Fruit fly (Drosophila melanogaster) whole organism, embryonic: ENCODE measurements around the gene Atx2.

Experiments used
- Adf1 ChIP-seq: fragments of 200-800 bp; sonication (Bioruptor generic); IDR thresholded peaks from 2 replicates; pipeline ENCODE4 v1.3.6; 2022; ENCODE audit warnings: missing biosample characterization, missing genetic modification characterization
- Atf3 ChIP-seq: fragments of 200-800 bp; sonication (Bioruptor generic); optimal IDR thresholded peaks from 3 replicates; lab custom pipeline; 2016; ENCODE audit warnings: missing biosample characterization, missing genetic modification characterization
- B-H2 ChIP-seq: fragments of 200-800 bp; sonication (Bioruptor generic); optimal IDR thresholded peaks from 2 replicates; lab custom pipeline; 2018; ENCODE audit warnings: missing biosample characterization, mild to moderate bottlenecking, missing genetic modification characterization
- CG11560 ChIP-seq: fragments of 200-800 bp; sonication (Bioruptor generic); IDR thresholded peaks from 3 replicates; pipeline ENCODE4 v1.3.6; 2022; ENCODE audit warnings: missing biosample characterization, missing genetic modification characterization
- CG11695 ChIP-seq: fragments of 200-800 bp; sonication (Bioruptor generic); IDR thresholded peaks from 3 replicates; pipeline ENCODE4 v1.3.6; 2022; ENCODE audit warnings: missing biosample characterization, missing genetic modification characterization
- CG12769 ChIP-seq: fragments of 200-800 bp; sonication (Bioruptor generic); optimal IDR thresholded peaks from 2 replicates; lab custom pipeline; 2019; ENCODE audit warnings: missing biosample characterization, mild to moderate bottlenecking, missing genetic modification characterization, moderate library complexity
- CG14014 ChIP-seq: fragments of 200-800 bp; sonication (Bioruptor generic); IDR thresholded peaks from 2 replicates; pipeline ENCODE4 v1.3.6; 2022; ENCODE audit warnings: missing biosample characterization, missing genetic modification characterization
- CG14710 ChIP-seq: fragments of 200-800 bp; sonication (Bioruptor generic); optimal IDR thresholded peaks from 3 replicates; lab custom pipeline; 2019; ENCODE audit warnings: missing biosample characterization, mild to moderate bottlenecking, missing genetic modification characterization, moderate library complexity
- CG17385 ChIP-seq: fragments of 200-800 bp; sonication (Bioruptor generic); optimal IDR thresholded peaks from 3 replicates; lab custom pipeline; 2018; ENCODE audit warnings: missing biosample characterization, mild to moderate bottlenecking, missing genetic modification characterization
- CG18619 ChIP-seq: fragments of 200-800 bp; sonication (Bioruptor generic); optimal IDR thresholded peaks from 3 replicates; lab custom pipeline; 2017; ENCODE audit warnings: missing biosample characterization, mild to moderate bottlenecking, missing genetic modification characterization
- CG2116 ChIP-seq: fragments of 200-800 bp; sonication (Bioruptor generic); optimal IDR thresholded peaks from 3 replicates; lab custom pipeline; 2018; ENCODE audit warnings: missing biosample characterization, mild to moderate bottlenecking, missing genetic modification characterization
- CG31441 ChIP-seq: fragments of 200-800 bp; sonication (Bioruptor generic); IDR thresholded peaks from 2 replicates; pipeline ENCODE4 v1.3.6; 2022; ENCODE audit warnings: missing biosample characterization, missing genetic modification characterization
- CG32532 ChIP-seq: fragments of 200-800 bp; sonication (Bioruptor generic); IDR thresholded peaks from 2 replicates; pipeline ENCODE4 v1.3.6; 2022; ENCODE audit warnings: missing biosample characterization, missing genetic modification characterization
- CG34376 ChIP-seq: fragments of 200-800 bp; sonication (Bioruptor generic); optimal IDR thresholded peaks from 2 replicates; lab custom pipeline; 2018; ENCODE audit warnings: missing biosample characterization, mild to moderate bottlenecking, missing genetic modification characterization
- CG4730 ChIP-seq: fragments of 200-800 bp; sonication (Bioruptor generic); IDR thresholded peaks from 2 replicates; pipeline ENCODE4 v1.3.6; 2022; ENCODE audit warnings: missing biosample characterization, missing genetic modification characterization
- CG7928 ChIP-seq: fragments of 200-800 bp; sonication (Bioruptor generic); optimal IDR thresholded peaks from 2 replicates; lab custom pipeline; 2017; ENCODE audit warnings: missing biosample characterization, mild to moderate bottlenecking, missing genetic modification characterization
- CG8281 ChIP-seq: fragments of 200-800 bp; sonication (Bioruptor generic); optimal IDR thresholded peaks from 2 replicates; lab custom pipeline; 2018; ENCODE audit warnings: missing biosample characterization, mild to moderate bottlenecking, missing genetic modification characterization, moderate library complexity
- CoRest ChIP-seq: fragments of 200-800 bp; sonication (Bioruptor generic); optimal IDR thresholded peaks from 3 replicates; lab custom pipeline; 2018; ENCODE audit warnings: missing biosample characterization, mild to moderate bottlenecking, missing genetic modification characterization, moderate library complexity
- CrebB ChIP-seq: fragments of 200-800 bp; sonication (Bioruptor generic); optimal IDR thresholded peaks from 3 replicates; lab custom pipeline; 2018; ENCODE audit warnings: missing biosample characterization, mild to moderate bottlenecking, missing genetic modification characterization
- D ChIP-seq, 2 experiments: fragments of 200-800 bp in 1 of 2; fragments of >200 bp in 1 of 2; sonication (Bioruptor generic) in 1 of 2; optimal IDR thresholded peaks; 2 replicates in 1 of 2; 3 replicates in 1 of 2; lab custom pipeline; 2017; ENCODE audit warnings: mild to moderate bottlenecking in 1 of 2, missing biosample characterization in 1 of 2, missing genetic modification characterization in 1 of 2, missing genetic modification reagents in 1 of 2
- Dbx ChIP-seq: fragments of 200-800 bp; sonication (Bioruptor generic); IDR thresholded peaks from 3 replicates; pipeline ENCODE4 v1.3.6; 2022; ENCODE audit warnings: missing biosample characterization, missing genetic modification characterization
- Dip3 ChIP-seq: fragments of 200-800 bp; sonication (Bioruptor generic); optimal IDR thresholded peaks from 3 replicates; lab custom pipeline; 2016; ENCODE audit warnings: missing biosample characterization, missing genetic modification characterization
- E2f2 ChIP-seq: fragments of 200-800 bp; sonication (Bioruptor generic); IDR thresholded peaks from 2 replicates; pipeline ENCODE4 v1.3.6; 2022; ENCODE audit warnings: missing biosample characterization, missing genetic modification characterization
- Gsc ChIP-seq: fragments of 200-800 bp; sonication (Bioruptor generic); IDR thresholded peaks from 2 replicates; pipeline ENCODE4 v1.3.6; 2022; ENCODE audit warnings: missing biosample characterization, missing genetic modification characterization
- Gug ChIP-seq: fragments of 200-800 bp; sonication (Bioruptor generic); IDR thresholded peaks from 4 replicates; pipeline ENCODE4 v1.3.6; 2022; ENCODE audit warnings: missing biosample characterization, missing genetic modification characterization
- HLHmδ ChIP-seq: fragments of 200-800 bp; sonication (Bioruptor generic); optimal IDR thresholded peaks from 2 replicates; lab custom pipeline; 2018; ENCODE audit warnings: missing biosample characterization, mild to moderate bottlenecking, missing genetic modification characterization, moderate library complexity
- Hmr ChIP-seq: fragments of 200-800 bp; sonication (Bioruptor generic); optimal IDR thresholded peaks from 3 replicates; lab custom pipeline; 2017; ENCODE audit warnings: mild to moderate bottlenecking, missing biosample characterization, missing genetic modification reagents, missing genetic modification characterization
- MBD-R2 ChIP-seq: fragments of 200-800 bp; sonication (Bioruptor generic); IDR thresholded peaks from 2 replicates; pipeline ENCODE4 v1.3.6; 2022; ENCODE audit warnings: missing biosample characterization, missing genetic modification characterization
- Max ChIP-seq: fragments of 200-800 bp; sonication (Bioruptor generic); optimal IDR thresholded peaks from 2 replicates; lab custom pipeline; 2016; ENCODE audit warnings: missing biosample characterization, mild to moderate bottlenecking, missing genetic modification characterization
- NFAT ChIP-seq: fragments of 200-800 bp; sonication (Bioruptor generic); IDR thresholded peaks from 2 replicates; pipeline ENCODE4 v1.3.6; 2022; ENCODE audit warnings: missing biosample characterization, missing genetic modification characterization
- NK7.1 ChIP-seq: fragments of 200-800 bp; sonication (Bioruptor generic); optimal IDR thresholded peaks from 3 replicates; lab custom pipeline; 2016; ENCODE audit warnings: missing biosample characterization, missing genetic modification characterization
- NfI ChIP-seq: fragments of 200-800 bp; sonication (Bioruptor generic); optimal IDR thresholded peaks from 3 replicates; lab custom pipeline; 2018; ENCODE audit warnings: missing biosample characterization, mild to moderate bottlenecking, missing genetic modification characterization, moderate library complexity
- PHDP ChIP-seq: fragments of 200-800 bp; sonication (Bioruptor generic); optimal IDR thresholded peaks from 3 replicates; lab custom pipeline; 2018; ENCODE audit warnings: missing biosample characterization, mild to moderate bottlenecking, missing genetic modification characterization, moderate library complexity
- Pdp1 ChIP-seq, 2 experiments: fragments of 200-800 bp; sonication (Bioruptor generic); optimal IDR thresholded peaks; 3 replicates each; lab custom pipeline; 2016; ENCODE audit warnings: missing biosample characterization in 2 of 2, missing genetic modification characterization in 2 of 2, mild to moderate bottlenecking in 1 of 2, moderate library complexity in 1 of 2
- Rx ChIP-seq: fragments of 200-800 bp; sonication (Bioruptor generic); IDR thresholded peaks from 2 replicates; pipeline ENCODE4 v1.3.6; 2022; ENCODE audit warnings: missing biosample characterization, missing genetic modification characterization
- Sry-β ChIP-seq: fragments of 200-800 bp; sonication (Bioruptor generic); optimal IDR thresholded peaks from 2 replicates; lab custom pipeline; 2018; ENCODE audit warnings: missing biosample characterization, mild to moderate bottlenecking, missing genetic modification characterization, moderate library complexity
- Sry-δ ChIP-seq: fragments of 200-800 bp; sonication (Bioruptor generic); optimal IDR thresholded peaks from 2 replicates; lab custom pipeline; 2016; ENCODE audit warnings: missing biosample characterization, missing genetic modification characterization
- Taf1 ChIP-seq: fragments of 200-800 bp; sonication (Bioruptor generic); IDR thresholded peaks from 2 replicates; pipeline ENCODE4 v1.3.6; 2022; ENCODE audit warnings: missing biosample characterization, missing genetic modification characterization
- dmrt99B ChIP-seq: fragments of 200-800 bp; sonication (Bioruptor generic); optimal IDR thresholded peaks from 2 replicates; lab custom pipeline; 2018; ENCODE audit warnings: missing biosample characterization, mild to moderate bottlenecking, missing genetic modification characterization, moderate library complexity
- dysf ChIP-seq: fragments of 200-800 bp; sonication (Bioruptor generic); IDR thresholded peaks from 3 replicates; pipeline ENCODE4 v1.3.6; 2022; ENCODE audit warnings: missing biosample characterization, missing genetic modification characterization
- fd64A ChIP-seq: fragments of 200-800 bp; sonication (Bioruptor generic); optimal IDR thresholded peaks from 3 replicates; lab custom pipeline; 2018; ENCODE audit warnings: missing biosample characterization, mild to moderate bottlenecking, missing genetic modification characterization
- gro ChIP-seq: fragments of 200-800 bp; sonication (Bioruptor generic); optimal IDR thresholded peaks from 2 replicates; lab custom pipeline; 2016; ENCODE audit warnings: missing biosample characterization, missing genetic modification characterization
- lbe ChIP-seq: fragments of 200-800 bp; sonication (Bioruptor generic); optimal IDR thresholded peaks from 2 replicates; lab custom pipeline; 2016; ENCODE audit warnings: missing biosample characterization, mild to moderate bottlenecking, missing genetic modification characterization
- lilli ChIP-seq: fragments of 200-800 bp; sonication (Bioruptor generic); optimal IDR thresholded peaks from 3 replicates; lab custom pipeline; 2016; ENCODE audit warnings: missing biosample characterization, missing genetic modification characterization
- nmo ChIP-seq: fragments of 200-800 bp; sonication (Bioruptor generic); optimal IDR thresholded peaks from 2 replicates; lab custom pipeline; 2018; ENCODE audit warnings: missing biosample characterization, mild to moderate bottlenecking, missing genetic modification characterization, moderate library complexity
- otp ChIP-seq: fragments of 200-800 bp; sonication (Bioruptor generic); IDR thresholded peaks from 3 replicates; pipeline ENCODE4, ENCODE4 v1.3.6; 2022; ENCODE audit warnings: missing biosample characterization, missing genetic modification characterization
- p53 ChIP-seq: fragments of 200-800 bp; sonication (Bioruptor generic); optimal IDR thresholded peaks from 2 replicates; lab custom pipeline; 2016; ENCODE audit warnings: missing biosample characterization, missing genetic modification characterization
- peb ChIP-seq: fragments of 200-800 bp; sonication (Bioruptor generic); IDR thresholded peaks from 2 replicates; pipeline ENCODE4 v1.3.6; 2022; ENCODE audit warnings: missing biosample characterization, missing genetic modification characterization
- ro ChIP-seq: fragments of 200-800 bp; sonication (Bioruptor generic); IDR thresholded peaks from 2 replicates; pipeline ENCODE4 v1.3.6; 2022; ENCODE audit warnings: missing biosample characterization, missing genetic modification characterization
- sob ChIP-seq: fragments of 200-800 bp; sonication (Bioruptor generic); IDR thresholded peaks from 2 replicates; pipeline ENCODE4 v1.3.6; 2022; ENCODE audit warnings: missing biosample characterization, missing genetic modification characterization
- ssp ChIP-seq: fragments of 200-800 bp; sonication (Bioruptor generic); IDR thresholded peaks from 2 replicates; pipeline ENCODE4 v1.3.6; 2022; ENCODE audit warnings: missing biosample characterization, missing genetic modification characterization
- zfh2 ChIP-seq: fragments of 200-800 bp; sonication (Bioruptor generic); optimal IDR thresholded peaks from 2 replicates; lab custom pipeline; 2016; ENCODE audit warnings: missing biosample characterization, missing genetic modification characterization

The Atx2 gene

dm6 chr3R:15367477-15367876 is 40.7 kb upstream of the Atx2 start, which contains the start of gene CG34404 (continued):
- TF ChIP-seq dysf (GFP tag; lab: Robert Waterston, UW) = no peak
- TF ChIP-seq CG14014 (GFP tag; lab: Robert Waterston, UW) = no peak
- peak; percentile 31 for TF ChIP-seq Sry-δ (GFP tag; lab: Kevin White, UChicago)
- TF ChIP-seq Dbx = no peak
- no peak for TF ChIP-seq Atf3
- TF ChIP-seq lilli (GFP tag; lab: Kevin White, UChicago) = no peak
- no peak for TF ChIP-seq fd64A (GFP tag; lab: Kevin White, UChicago)
- TF ChIP-seq Gsc (GFP tag; lab: Robert Waterston, UW) = no peak
- TF ChIP-seq CG34376 (GFP tag; lab: Kevin White, UChicago) = no peak
- TF ChIP-seq peb (GFP tag; lab: Robert Waterston, UW) = no peak
- TF ChIP-seq CG32532 (GFP tag; lab: Robert Waterston, UW) = no peak
- no peak for TF ChIP-seq CG17385
- no peak for TF ChIP-seq nmo (GFP tag; lab: Kevin White, UChicago)
- no peak for TF ChIP-seq NfI (GFP tag; lab: Kevin White, UChicago)
- TF ChIP-seq dmrt99B = no peak
- peak; percentile 42 for TF ChIP-seq CG14710 (tag; lab: Kevin White, UChicago)
- TF ChIP-seq gro (GFP tag; lab: Kevin White, UChicago) = no peak
- TF ChIP-seq p53 (GFP tag; lab: Kevin White, UChicago) = no peak
- no peak for TF ChIP-seq CG11560 (tag; lab: Robert Waterston, UW)
- TF ChIP-seq CG31441 (GFP tag; lab: Robert Waterston, UW) = no peak
- no peak for TF ChIP-seq D (optimal IDR thresholded peaks at IDR 0.05; lab: Kevin White, UChicago)
- no peak for TF ChIP-seq D (GFP tag; optimal IDR thresholded peaks at IDR 0.05; lab: Kevin White, UChicago)
- TF ChIP-seq Gug = no peak
- no peak for TF ChIP-seq CG7928
- no peak for TF ChIP-seq ssp (GFP tag; lab: Robert Waterston, UW)
- no peak for TF ChIP-seq Pdp1 (GFP tag; optimal IDR thresholded peaks at IDR 0.05; lab: Kevin White, UChicago)
- no peak for TF ChIP-seq lbe (GFP tag; lab: Kevin White, UChicago)
- no peak for TF ChIP-seq Max (GFP tag; lab: Kevin White, UChicago)
- TF ChIP-seq B-H2 (GFP tag; lab: Kevin White, UChicago) = no peak
- TF ChIP-seq CoRest (tag; lab: Kevin White, UChicago) = no peak
- TF ChIP-seq CrebB (tag; lab: Kevin White, UChicago) = no peak
- TF ChIP-seq ro (GFP tag; lab: Robert Waterston, UW) = no peak
- no peak for TF ChIP-seq CG4730 (GFP tag; lab: Robert Waterston, UW)
- peak; percentile 89 for TF ChIP-seq E2f2
- TF ChIP-seq Sry-β (GFP tag; lab: Kevin White, UChicago) = no peak
- no peak for TF ChIP-seq Dip3 (GFP tag; lab: Kevin White, UChicago)
- TF ChIP-seq NK7.1 (GFP tag; lab: Kevin White, UChicago) = no peak
- no peak for TF ChIP-seq Taf1 (GFP tag; lab: Robert Waterston, UW)
- no peak for TF ChIP-seq PHDP
- TF ChIP-seq CG8281 (tag; lab: Kevin White, UChicago) = no peak
- TF ChIP-seq sob (GFP tag; lab: Robert Waterston, UW) = peak; percentile 22; the same call in 1 of the 2 replicates
- peak; percentile 41 for TF ChIP-seq CG2116 (GFP tag; lab: Kevin White, UChicago)
- TF ChIP-seq zfh2 (GFP tag; lab: Kevin White, UChicago) = no peak
- no peak for TF ChIP-seq CG11695
- no peak for TF ChIP-seq otp (GFP tag; lab: Robert Waterston, UW)
- TF ChIP-seq Rx (GFP tag; lab: Robert Waterston, UW) = no peak
- no peak for TF ChIP-seq Adf1
- TF ChIP-seq CG18619 (GFP tag; lab: Kevin White, UChicago) = no peak
- TF ChIP-seq NFAT (GFP tag; lab: Robert Waterston, UW) = no peak
- no peak for TF ChIP-seq Hmr (GFP tag; lab: Kevin White, UChicago)
- TF ChIP-seq HLHmδ (GFP tag; lab: Kevin White, UChicago) = no peak
- peak; percentile 39; the same call in 1 of the 2 replicates for TF ChIP-seq MBD-R2 (GFP tag; lab: Robert Waterston, UW)
- no peak for TF ChIP-seq CG12769 (tag; lab: Kevin White, UChicago)
